Worm (Caenorhabditis elegans) whole organism, L3 larva: ENCODE results near the gene spd-3.

Experiments used
- R02D3.7 ChIP-seq: fragments of 150-350 bp; optimal IDR thresholded peaks from 2 replicates; lab custom pipeline; 2014; ENCODE audit warnings: missing biosample characterization, missing genetic modification characterization
- ZK546.5 ChIP-seq: sonication (generic microtip); optimal IDR thresholded peaks from 2 replicates; lab custom pipeline; 2017; ENCODE audit warnings: missing biosample characterization, missing genetic modification characterization
- aly-2 ChIP-seq: fragments of 150-350 bp; optimal IDR thresholded peaks from 2 replicates; lab custom pipeline; 2014; ENCODE audit warnings: missing biosample characterization, missing genetic modification characterization
- ceh-82 ChIP-seq: fragments of 150-350 bp; optimal IDR thresholded peaks from 2 replicates; lab custom pipeline; 2014; ENCODE audit warnings: missing biosample characterization, missing genetic modification characterization
- ceh-9 ChIP-seq: sonication (generic microtip); optimal IDR thresholded peaks from 2 replicates; lab custom pipeline; 2018; ENCODE audit warnings: missing biosample characterization, missing genetic modification characterization
- daf-12 ChIP-seq: fragments of 150-350 bp; optimal IDR thresholded peaks from 2 replicates; lab custom pipeline; 2014; ENCODE audit warnings: missing biosample characterization, missing genetic modification reagents, missing genetic modification characterization
- egl-27 ChIP-seq: sonication (generic microtip); optimal IDR thresholded peaks from 4 replicates; lab custom pipeline; 2017; ENCODE audit warnings: missing biosample characterization, missing genetic modification reagents, missing genetic modification characterization
- egl-5 ChIP-seq: fragments of 150-350 bp; optimal IDR thresholded peaks from 2 replicates; lab custom pipeline; 2017; ENCODE audit warnings: missing biosample characterization, missing genetic modification reagents, missing genetic modification characterization, inconsistent platforms
- elt-1 ChIP-seq: fragments of 150-350 bp; optimal IDR thresholded peaks from 2 replicates; lab custom pipeline; 2014; ENCODE audit warnings: missing biosample characterization, missing genetic modification characterization
- elt-2 ChIP-seq: sonication (generic microtip); optimal IDR thresholded peaks from 2 replicates; lab custom pipeline; 2016; ENCODE audit warnings: missing genetic modification reagents, mild to moderate bottlenecking, missing genetic modification characterization, missing compliant biosample characterization
- elt-3 ChIP-seq, 3 experiments: fragments of 150-350 bp in 1 of 3; sonication (generic microtip) in 2 of 3; optimal IDR thresholded peaks; 2 replicates in 2 of 3; 4 replicates in 1 of 3; lab custom pipeline; 2014 to 2017; ENCODE audit warnings: missing biosample characterization in 3 of 3, missing genetic modification characterization in 3 of 3
- eor-1 ChIP-seq, 2 experiments: fragments of 150-350 bp; optimal IDR thresholded peaks; 2 replicates each; lab custom pipeline; 2014 to 2018; ENCODE audit warnings: missing biosample characterization in 2 of 2, missing genetic modification characterization in 2 of 2
- fkh-10 ChIP-seq: sonication (generic microtip); optimal IDR thresholded peaks from 2 replicates; lab custom pipeline; 2017; ENCODE audit warnings: missing biosample characterization, missing genetic modification reagents, missing genetic modification characterization
- fos-1 ChIP-seq: fragments of 150-350 bp; optimal IDR thresholded peaks from 2 replicates; lab custom pipeline; 2014; ENCODE audit warnings: missing biosample characterization, missing genetic modification characterization
- hmg-11 ChIP-seq: sonication (generic microtip); optimal IDR thresholded peaks from 2 replicates; lab custom pipeline; 2016; ENCODE audit warnings: missing genetic modification characterization, missing compliant biosample characterization
- jun-1 ChIP-seq: fragments of 150-350 bp; optimal IDR thresholded peaks from 2 replicates; lab custom pipeline; 2014; ENCODE audit warnings: missing biosample characterization, missing genetic modification reagents, missing genetic modification characterization
- lin-15B ChIP-seq: fragments of 150-350 bp; optimal IDR thresholded peaks from 2 replicates; lab custom pipeline; 2014; ENCODE audit warnings: missing biosample characterization, missing genetic modification characterization
- lin-39 ChIP-seq: fragments of 150-350 bp; optimal IDR thresholded peaks from 2 replicates; lab custom pipeline; 2018; ENCODE audit warnings: missing biosample characterization, missing genetic modification reagents, missing genetic modification characterization
- lsy-12 ChIP-seq: sonication (generic microtip); optimal IDR thresholded peaks from 2 replicates; lab custom pipeline; 2016; ENCODE audit warnings: mild to moderate bottlenecking, missing genetic modification characterization, missing compliant biosample characterization
- mdl-1 ChIP-seq: fragments of 150-350 bp; optimal IDR thresholded peaks from 2 replicates; lab custom pipeline; 2014; ENCODE audit warnings: missing biosample characterization, missing genetic modification characterization
- nfya-1 ChIP-seq: sonication (generic microtip); optimal IDR thresholded peaks from 2 replicates; lab custom pipeline; 2017; ENCODE audit warnings: missing genetic modification characterization, mild to moderate bottlenecking, missing compliant biosample characterization, antibody characterized with exemption, moderate library complexity; ENCODE audit not compliant: insufficient read depth
- nhr-11 ChIP-seq: fragments of 150-350 bp; optimal IDR thresholded peaks from 2 replicates; lab custom pipeline; 2014; ENCODE audit warnings: missing biosample characterization, missing genetic modification characterization
- nhr-12 ChIP-seq: fragments of 150-350 bp; optimal IDR thresholded peaks from 2 replicates; lab custom pipeline; 2014; ENCODE audit warnings: missing biosample characterization, missing genetic modification characterization
- nhr-23 ChIP-seq: fragments of 150-350 bp; optimal IDR thresholded peaks from 2 replicates; lab custom pipeline; 2014; ENCODE audit warnings: missing biosample characterization, missing genetic modification reagents, missing genetic modification characterization
- nhr-25 ChIP-seq: sonication (generic microtip); optimal IDR thresholded peaks from 2 replicates; lab custom pipeline; 2017; ENCODE audit warnings: missing biosample characterization, missing genetic modification characterization
- nhr-28 ChIP-seq: fragments of 150-350 bp; optimal IDR thresholded peaks from 2 replicates; lab custom pipeline; 2014; ENCODE audit warnings: missing biosample characterization, missing genetic modification characterization
- nhr-43 ChIP-seq: sonication (generic microtip); optimal IDR thresholded peaks from 2 replicates; lab custom pipeline; 2016; ENCODE audit warnings: mild to moderate bottlenecking, missing genetic modification characterization, missing compliant biosample characterization; ENCODE audit not compliant: poor library complexity, severe bottlenecking
- nhr-76 ChIP-seq: fragments of 150-350 bp; sonication (generic microtip); optimal IDR thresholded peaks from 5 replicates; lab custom pipeline; 2014; ENCODE audit warnings: missing biosample characterization, missing genetic modification characterization
- nhr-77 ChIP-seq: fragments of 150-350 bp; optimal IDR thresholded peaks from 2 replicates; lab custom pipeline; 2014; ENCODE audit warnings: missing biosample characterization, missing genetic modification characterization
- pha-4 ChIP-seq: fragments of 150-350 bp; optimal IDR thresholded peaks from 2 replicates; lab custom pipeline; 2014; ENCODE audit warnings: missing biosample characterization, missing genetic modification reagents, missing genetic modification characterization
- pqm-1 ChIP-seq: fragments of 150-350 bp; optimal IDR thresholded peaks from 2 replicates; lab custom pipeline; 2017; ENCODE audit warnings: missing biosample characterization, missing genetic modification characterization, inconsistent platforms
- skn-1 ChIP-seq: fragments of 150-350 bp; optimal IDR thresholded peaks from 2 replicates; lab custom pipeline; 2014; ENCODE audit warnings: missing biosample characterization, missing genetic modification characterization
- snpc-4 ChIP-seq: fragments of 150-350 bp; optimal IDR thresholded peaks from 2 replicates; lab custom pipeline; 2014; ENCODE audit warnings: missing biosample characterization, missing genetic modification characterization
- tbx-2 ChIP-seq: sonication (generic microtip); optimal IDR thresholded peaks from 2 replicates; lab custom pipeline; 2016; ENCODE audit warnings: mild to moderate bottlenecking, missing genetic modification characterization, missing compliant biosample characterization
- unc-39 ChIP-seq: sonication (generic microtip); optimal IDR thresholded peaks from 4 replicates; lab custom pipeline; 2017; ENCODE audit warnings: missing biosample characterization, missing genetic modification characterization
- unc-62 ChIP-seq: fragments of 150-350 bp; sonication (generic microtip); optimal IDR thresholded peaks from 4 replicates; lab custom pipeline; 2014; ENCODE audit warnings: missing biosample characterization, missing genetic modification reagents, missing genetic modification characterization
- zag-1 ChIP-seq: fragments of 150-350 bp; optimal IDR thresholded peaks from 2 replicates; lab custom pipeline; 2014; ENCODE audit warnings: missing biosample characterization, missing genetic modification characterization
- ztf-11 ChIP-seq: fragments of 150-350 bp; optimal IDR thresholded peaks from 2 replicates; lab custom pipeline; 2014; ENCODE audit warnings: missing biosample characterization, missing genetic modification characterization
- ztf-4 ChIP-seq: fragments of 150-350 bp; optimal IDR thresholded peaks from 2 replicates; lab custom pipeline; 2014; ENCODE audit warnings: missing biosample characterization, missing genetic modification characterization

The spd-3 gene

ce11 chrIV:6802132-6802531, 39.6 kb downstream of the spd-3 start, which contains the start of the genes cest-4 and C17H12.11:
cest-4 (minus strand) TSS chrIV:6802337.
C17H12.11 (plus strand) TSS chrIV:6802387.
- peak; percentile 91 for TF ChIP-seq pqm-1
- no peak for TF ChIP-seq unc-62
- TF ChIP-seq elt-2 (tag; lab: Kevin White, UChicago): peak; percentile 79
- TF ChIP-seq, all 47 proteins: peak for 2

- TF ChIP-seq unc-39 (tag; lab: Kevin White, UChicago) (no peak), nhr-23 (tag; lab: Kevin White, UChicago) (no peak), elt-3 (tag; optimal IDR thresholded peaks at IDR 0.05; lab: Kevin White, UChicago) (no peak), R02D3.7 (tag; lab: Kevin White, UChicago) (no peak), nhr-25 (tag; lab: Kevin White, UChicago) (no peak), nhr-12 (tag; lab: Kevin White, UChicago) (no peak), ZK546.5 (tag; lab: Kevin White, UChicago) (no peak), mdl-1 (tag; lab: Kevin White, UChicago) (no peak), fkh-10 (GFP tag; lab: Kevin White, UChicago) (no peak), zag-1 (no peak), nhr-11 (tag; lab: Kevin White, UChicago) (no peak), elt-2 (tag; lab: Kevin White, UChicago) (no peak), snpc-4 (tag; lab: Kevin White, UChicago) (no peak), nhr-28 (tag; lab: Kevin White, UChicago) (no peak), ztf-4 (tag; lab: Kevin White, UChicago) (no peak), hmg-11 (tag; lab: Kevin White, UChicago) (no peak), eor-1 (tag; optimal IDR thresholded peaks at IDR 0.05; lab: Kevin White, UChicago) (no peak), ceh-82 (no peak)
Measured at ce11 chrIV:6803294-6803693, 40.8 kb downstream of the spd-3 start.

ce11 chrIV:6803805-6804344, 41.4 kb downstream of the spd-3 start:
- TF ChIP-seq egl-27 (tag; lab: Kevin White, UChicago) (no peak), ceh-82 (no peak), elt-1 (tag; lab: Kevin White, UChicago) (no peak), snpc-4 (tag; lab: Kevin White, UChicago) (no peak), skn-1 (no peak), elt-2 (tag; lab: Kevin White, UChicago) (no peak), tbx-2 (tag; lab: Kevin White, UChicago) (no peak), lsy-12 (tag; lab: Kevin White, UChicago) (no peak), nhr-12 (tag; lab: Kevin White, UChicago) (no peak), unc-39 (tag; lab: Kevin White, UChicago) (no peak), nhr-76 (tag; lab: Kevin White, UChicago) (no peak), nhr-77 (tag; lab: Kevin White, UChicago) (no peak), ZK546.5 (tag; lab: Kevin White, UChicago) (no peak), hmg-11 (tag; lab: Kevin White, UChicago) (no peak), pqm-1 (no peak)

DNA sequence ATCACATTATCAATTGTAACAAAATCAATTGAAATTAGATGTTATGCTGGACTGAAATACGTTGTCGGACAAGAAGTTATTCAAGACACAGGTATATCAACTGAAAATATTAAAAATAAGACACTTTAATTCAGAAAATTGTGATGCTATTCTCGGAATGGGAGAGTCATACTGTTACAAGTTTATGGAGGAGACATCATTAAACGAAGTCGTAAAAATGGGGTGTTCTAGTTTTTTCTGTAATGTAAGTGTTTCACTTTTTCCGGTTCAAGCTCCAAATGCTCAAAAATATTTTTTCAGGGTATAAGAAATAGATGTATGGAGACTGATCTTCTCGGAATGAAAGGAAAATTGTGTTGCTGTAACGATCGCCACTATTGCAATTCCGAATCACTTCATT, 42.3 kb downstream of the spd-3 start, which contains the start of gene C17H12.37:
C17H12.37 (plus strand) TSS at position 301 of the 400 bp plus-strand sequence.
- TF ChIP-seq lsy-12 (tag; lab: Kevin White, UChicago): no peak
- no peak for TF ChIP-seq ceh-82
- TF ChIP-seq ceh-9 (tag; lab: Kevin White, UChicago): no peak
- no peak for TF ChIP-seq skn-1
- no peak for TF ChIP-seq lin-39 (tag; lab: Kevin White, UChicago)
- TF ChIP-seq nhr-23 (tag; lab: Kevin White, UChicago): no peak
- TF ChIP-seq elt-2 (tag; lab: Kevin White, UChicago): peak; percentile 5

ce11 chrIV:6806475-6807063, 44.1 kb downstream of the spd-3 start, which contains the start of gene C17H12.10:
C17H12.10 (plus strand) TSS chrIV:6806799.
- TF ChIP-seq daf-12 (tag; lab: Kevin White, UChicago) (no peak), ceh-9 (tag; lab: Kevin White, UChicago) (no peak), R02D3.7 (tag; lab: Kevin White, UChicago) (no peak), fos-1 (tag; lab: Kevin White, UChicago) (no peak), nhr-76 (tag; lab: Kevin White, UChicago) (no peak), eor-1 (tag; optimal IDR thresholded peaks at IDR 0.05; lab: Kevin White, UChicago) (no peak), lsy-12 (tag; lab: Kevin White, UChicago) (no peak), lin-39 (tag; lab: Kevin White, UChicago) (peak; percentile 67), unc-62 (no peak), egl-5 (no peak), ztf-11 (tag; lab: Kevin White, UChicago) (no peak), aly-2 (tag; lab: Kevin White, UChicago) (no peak), nhr-11 (tag; lab: Kevin White, UChicago) (no peak), skn-1 (no peak), nhr-28 (tag; lab: Kevin White, UChicago) (no peak), fkh-10 (GFP tag; lab: Kevin White, UChicago) (peak; percentile 41), unc-39 (tag; lab: Kevin White, UChicago) (no peak), jun-1 (no peak), mdl-1 (tag; lab: Kevin White, UChicago) (no peak), nhr-43 (tag; lab: Kevin White, UChicago) (no peak), nfya-1 (tag; lab: Kevin White, UChicago) (peak; percentile 54), egl-27 (tag; lab: Kevin White, UChicago) (no peak), nhr-25 (tag; lab: Kevin White, UChicago) (no peak), hmg-11 (tag; lab: Kevin White, UChicago) (peak; percentile 3), pha-4 (tag; lab: Kevin White, UChicago) (no peak), elt-2 (tag; lab: Kevin White, UChicago) (no peak), elt-1 (tag; lab: Kevin White, UChicago) (peak; percentile 71), ceh-82 (no peak), lin-15B (tag; lab: Kevin White, UChicago) (peak; percentile 28)
